Fruit fly (Drosophila melanogaster) whole organism, embryonic: ENCODE results near the gene CG2003.

ENCODE experiments used
- Awh ChIP-seq: fragments of 200-800 bp; sonication (Bioruptor generic); IDR thresholded peaks from 2 replicates; pipeline ENCODE4, ENCODE4 v1.3.6; 2022; ENCODE audit warnings: missing biosample characterization, missing genetic modification characterization
- CG10209 ChIP-seq: fragments of 200-800 bp; sonication (Bioruptor generic); optimal IDR thresholded peaks from 3 replicates; lab custom pipeline; 2017; ENCODE audit warnings: missing biosample characterization, mild to moderate bottlenecking, missing genetic modification characterization, missing genetic modification reagents
- CG10543 ChIP-seq: fragments of 200-800 bp; sonication (Bioruptor generic); optimal IDR thresholded peaks from 3 replicates; lab custom pipeline; 2017; ENCODE audit warnings: missing biosample characterization, mild to moderate bottlenecking, missing genetic modification characterization, moderate library complexity
- CG11093 ChIP-seq: fragments of 200-800 bp; sonication (Bioruptor generic); IDR thresholded peaks from 3 replicates; pipeline ENCODE4 v1.3.6; 2022; ENCODE audit warnings: missing biosample characterization, missing genetic modification characterization
- CG11696 ChIP-seq: fragments of 200-800 bp; sonication (Bioruptor generic); IDR thresholded peaks from 2 replicates; pipeline ENCODE4 v1.3.6; 2022; ENCODE audit warnings: missing biosample characterization, missing genetic modification characterization
- CG12236 ChIP-seq: fragments of 200-800 bp; sonication (Bioruptor generic); optimal IDR thresholded peaks from 2 replicates; lab custom pipeline; 2016; ENCODE audit warnings: missing biosample characterization, missing genetic modification characterization
- CG14710 ChIP-seq: fragments of 200-800 bp; sonication (Bioruptor generic); optimal IDR thresholded peaks from 3 replicates; lab custom pipeline; 2019; ENCODE audit warnings: missing biosample characterization, mild to moderate bottlenecking, missing genetic modification characterization, moderate library complexity
- CG1529 ChIP-seq: fragments of 200-800 bp; sonication (Bioruptor generic); optimal IDR thresholded peaks from 3 replicates; lab custom pipeline; 2018; ENCODE audit warnings: missing biosample characterization, missing genetic modification characterization
- CG15601 ChIP-seq: fragments of 200-800 bp; sonication (Bioruptor generic); optimal IDR thresholded peaks from 3 replicates; lab custom pipeline; 2019; ENCODE audit warnings: missing biosample characterization, mild to moderate bottlenecking, missing genetic modification characterization, moderate library complexity
- CG16779 ChIP-seq: fragments of 200-800 bp; sonication (Bioruptor generic); IDR thresholded peaks from 2 replicates; pipeline ENCODE4 v1.3.6; 2022; ENCODE audit warnings: missing biosample characterization, missing genetic modification characterization
- CG17186 ChIP-seq: fragments of 200-800 bp; sonication (Bioruptor generic); optimal IDR thresholded peaks from 3 replicates; lab custom pipeline; 2017; ENCODE audit warnings: missing biosample characterization, missing genetic modification reagents, missing genetic modification characterization
- CG17912 ChIP-seq: fragments of 200-800 bp; sonication (Bioruptor generic); optimal IDR thresholded peaks from 2 replicates; lab custom pipeline; 2018; ENCODE audit warnings: missing biosample characterization, mild to moderate bottlenecking, missing genetic modification characterization
- CG18764 ChIP-seq: fragments of 200-800 bp; sonication (Bioruptor generic); optimal IDR thresholded peaks from 3 replicates; lab custom pipeline; 2016; ENCODE audit warnings: missing biosample characterization, missing genetic modification characterization
- CG33557 ChIP-seq: fragments of 200-800 bp; sonication (Bioruptor generic); optimal IDR thresholded peaks from 2 replicates; lab custom pipeline; 2019; ENCODE audit warnings: missing biosample characterization, mild to moderate bottlenecking, missing genetic modification characterization, moderate library complexity
- CG34376 ChIP-seq: fragments of 200-800 bp; sonication (Bioruptor generic); optimal IDR thresholded peaks from 2 replicates; lab custom pipeline; 2018; ENCODE audit warnings: missing biosample characterization, mild to moderate bottlenecking, missing genetic modification characterization
- CG3838 ChIP-seq: fragments of 200-800 bp; sonication (Bioruptor generic); optimal IDR thresholded peaks from 3 replicates; lab custom pipeline; 2016; ENCODE audit warnings: missing biosample characterization, missing genetic modification characterization
- CG43689 ChIP-seq: fragments of 200-800 bp; sonication (Bioruptor generic); IDR thresholded peaks from 2 replicates; pipeline ENCODE4 v1.3.6; 2022; ENCODE audit warnings: missing biosample characterization, missing genetic modification characterization
- CG4820 ChIP-seq: fragments of 200-800 bp; sonication (Bioruptor generic); optimal IDR thresholded peaks from 3 replicates; lab custom pipeline; 2016; ENCODE audit warnings: missing biosample characterization, missing genetic modification characterization
- CG6765 ChIP-seq: fragments of 200-800 bp; sonication (Bioruptor generic); optimal IDR thresholded peaks from 3 replicates; lab custom pipeline; 2017; ENCODE audit warnings: missing biosample characterization, mild to moderate bottlenecking, missing genetic modification characterization
- CG6791 ChIP-seq: fragments of 200-800 bp; sonication (Bioruptor generic); IDR thresholded peaks from 3 replicates; pipeline ENCODE4 v1.3.6; 2022; ENCODE audit warnings: missing biosample characterization, missing genetic modification characterization; ENCODE audit not compliant: partially characterized antibody
- CG8089 ChIP-seq: fragments of 200-800 bp; sonication (Bioruptor generic); optimal IDR thresholded peaks from 3 replicates; lab custom pipeline; 2016; ENCODE audit warnings: missing biosample characterization, missing genetic modification characterization
- CG9437 ChIP-seq: fragments of 200-800 bp; sonication (Bioruptor generic); optimal IDR thresholded peaks from 2 replicates; lab custom pipeline; 2018; ENCODE audit warnings: missing biosample characterization, mild to moderate bottlenecking, missing genetic modification characterization
- CTCF ChIP-seq: fragments of 200-800 bp; sonication (Bioruptor generic); optimal IDR thresholded peaks from 2 replicates; lab custom pipeline; 2017; ENCODE audit warnings: missing biosample characterization, mild to moderate bottlenecking, missing genetic modification characterization, moderate library complexity
- Deaf1 ChIP-seq: fragments of 200-800 bp; optimal IDR thresholded peaks from 3 replicates; lab custom pipeline; 2019; ENCODE audit warnings: missing biosample characterization, mild to moderate bottlenecking, missing genetic modification characterization, moderate library complexity
- E2f2 ChIP-seq: fragments of 200-800 bp; sonication (Bioruptor generic); IDR thresholded peaks from 2 replicates; pipeline ENCODE4 v1.3.6; 2022; ENCODE audit warnings: missing biosample characterization, missing genetic modification characterization
- HLH54F ChIP-seq: fragments of 200-800 bp; sonication (Bioruptor generic); optimal IDR thresholded peaks from 3 replicates; lab custom pipeline; 2016; ENCODE audit warnings: missing biosample characterization, missing genetic modification characterization
- Hsf ChIP-seq: fragments of 200-800 bp; sonication (Bioruptor generic); optimal IDR thresholded peaks from 3 replicates; lab custom pipeline; 2016; ENCODE audit warnings: missing biosample characterization, missing genetic modification characterization
- MBD-R2 ChIP-seq: fragments of 200-800 bp; sonication (Bioruptor generic); IDR thresholded peaks from 2 replicates; pipeline ENCODE4 v1.3.6; 2022; ENCODE audit warnings: missing biosample characterization, missing genetic modification characterization
- Ptx1 ChIP-seq: fragments of 200-800 bp; sonication (Bioruptor generic); IDR thresholded peaks from 2 replicates; pipeline ENCODE4 v1.3.6; 2022; ENCODE audit warnings: missing biosample characterization, missing genetic modification characterization
- Xbp1 ChIP-seq: fragments of 200-800 bp; sonication (Bioruptor generic); optimal IDR thresholded peaks from 3 replicates; lab custom pipeline; 2016; ENCODE audit warnings: missing biosample characterization, mild to moderate bottlenecking, missing genetic modification characterization
- bab2 ChIP-seq: fragments of 200-800 bp; sonication (Bioruptor generic); optimal IDR thresholded peaks from 2 replicates; lab custom pipeline; 2016; ENCODE audit warnings: missing biosample characterization, missing genetic modification characterization
- chinmo ChIP-seq: fragments of 200-800 bp; sonication (Bioruptor generic); IDR thresholded peaks from 4 replicates; pipeline ENCODE4 v1.3.6; 2022; ENCODE audit warnings: missing biosample characterization, missing genetic modification characterization; ENCODE audit not compliant: partially characterized antibody
- crp ChIP-seq, 2 experiments: fragments of 200-800 bp; sonication (Bioruptor generic); optimal IDR thresholded peaks; 2 replicates in 1 of 2; 3 replicates in 1 of 2; lab custom pipeline; 2017; ENCODE audit warnings: missing biosample characterization in 2 of 2, missing genetic modification characterization in 2 of 2, mild to moderate bottlenecking in 1 of 2, moderate library complexity in 1 of 2
- cwo ChIP-seq: fragments of 200-800 bp; sonication (Bioruptor generic); optimal IDR thresholded peaks from 3 replicates; lab custom pipeline; 2017; ENCODE audit warnings: missing biosample characterization, missing genetic modification characterization, mild to moderate bottlenecking, moderate library complexity, missing genetic modification reagents
- dysf ChIP-seq: fragments of 200-800 bp; sonication (Bioruptor generic); IDR thresholded peaks from 3 replicates; pipeline ENCODE4 v1.3.6; 2022; ENCODE audit warnings: missing biosample characterization, missing genetic modification characterization
- gem ChIP-seq: fragments of 200-800 bp; sonication (Bioruptor generic); optimal IDR thresholded peaks from 2 replicates; lab custom pipeline; 2019; ENCODE audit warnings: missing biosample characterization, mild to moderate bottlenecking, missing genetic modification characterization, moderate library complexity
- gro ChIP-seq: fragments of 200-800 bp; sonication (Bioruptor generic); optimal IDR thresholded peaks from 2 replicates; lab custom pipeline; 2016; ENCODE audit warnings: missing biosample characterization, missing genetic modification characterization
- ind ChIP-seq: fragments of 200-800 bp; sonication (Bioruptor generic); optimal IDR thresholded peaks from 3 replicates; lab custom pipeline; 2016; ENCODE audit warnings: missing biosample characterization, missing genetic modification characterization
- insv ChIP-seq, 2 experiments: fragments of 200-800 bp; sonication (Bioruptor generic); optimal IDR thresholded peaks; 3 replicates each; lab custom pipeline; 2016 to 2018; ENCODE audit warnings: missing biosample characterization in 2 of 2, missing genetic modification characterization in 2 of 2
- lab ChIP-seq: fragments of 200-800 bp; sonication (Bioruptor generic); optimal IDR thresholded peaks from 3 replicates; lab custom pipeline; 2017; ENCODE audit warnings: missing biosample characterization, missing genetic modification characterization, mild to moderate bottlenecking, moderate library complexity, missing genetic modification reagents
- pita ChIP-seq: fragments of 200-800 bp; sonication (Bioruptor generic); optimal IDR thresholded peaks from 2 replicates; lab custom pipeline; 2017; ENCODE audit warnings: missing biosample characterization, mild to moderate bottlenecking, missing genetic modification characterization
- pnt ChIP-seq: fragments of 200-800 bp; sonication (Bioruptor generic); optimal IDR thresholded peaks from 3 replicates; lab custom pipeline; 2016; ENCODE audit warnings: missing biosample characterization, missing genetic modification characterization
- prd ChIP-seq, 3 experiments: fragments of >200 bp in 2 of 3; fragments of 200-800 bp in 1 of 3; sonication (Bioruptor generic) in 1 of 3; optimal IDR thresholded peaks in 2 of 3; IDR thresholded peaks in 1 of 3; 2 replicates in 2 of 3; 3 replicates in 1 of 3; pipeline versions ENCODE4 v1.3.6 to Lab custom; 2017 to 2022; ENCODE audit warnings: missing biosample characterization in 1 of 3, missing genetic modification characterization in 1 of 3
- ro ChIP-seq: fragments of 200-800 bp; sonication (Bioruptor generic); IDR thresholded peaks from 2 replicates; pipeline ENCODE4 v1.3.6; 2022; ENCODE audit warnings: missing biosample characterization, missing genetic modification characterization
- seq ChIP-seq: fragments of 200-800 bp; sonication (Bioruptor generic); IDR thresholded peaks from 2 replicates; pipeline ENCODE4 v1.3.6; 2022; ENCODE audit warnings: missing biosample characterization, missing genetic modification characterization
- sisA ChIP-seq: fragments of 200-800 bp; sonication (Bioruptor generic); IDR thresholded peaks from 2 replicates; pipeline ENCODE4 v1.3.6; 2022; ENCODE audit warnings: missing biosample characterization, missing genetic modification characterization
- unpg ChIP-seq: fragments of 200-800 bp; sonication (Bioruptor generic); optimal IDR thresholded peaks from 3 replicates; lab custom pipeline; 2018; ENCODE audit warnings: missing biosample characterization, mild to moderate bottlenecking, missing genetic modification characterization, moderate library complexity
- usp ChIP-seq: fragments of >200 bp; optimal IDR thresholded peaks from 2 replicates; lab custom pipeline; 2017; ENCODE audit warnings: missing biosample characterization, missing genetic modification characterization
- vnd ChIP-seq: fragments of 200-800 bp; sonication (Bioruptor generic); IDR thresholded peaks from 3 replicates; pipeline ENCODE4 v1.3.6; 2022; ENCODE audit warnings: missing biosample characterization, missing genetic modification characterization; ENCODE audit not compliant: partially characterized antibody
- zen2 ChIP-seq: fragments of 200-800 bp; sonication (Bioruptor generic); IDR thresholded peaks from 3 replicates; pipeline ENCODE4 v1.3.6; 2022; ENCODE audit warnings: missing biosample characterization, missing genetic modification characterization; ENCODE audit not compliant: partially characterized antibody

CG2003 gene

dm6 chr3R:31977548-31978133 lies at the start of gene CG2003 (continued):
- TF ChIP-seq vnd (no peak), CG6791 (GFP tag; lab: Robert Waterston, UW) (no peak), CG15601 (tag; lab: Kevin White, UChicago) (no peak), CG18764 (GFP tag; lab: Kevin White, UChicago) (peak; percentile 30), MBD-R2 (GFP tag; lab: Robert Waterston, UW) (0 out of 2 replicates have a peak, but pooled peaks have one; percentile 35), cwo (GFP tag; lab: Kevin White, UChicago) (peak; percentile 83), CG11093 (GFP tag; lab: Robert Waterston, UW) (peak; percentile 56; the same call in 1 of the 3 replicates), seq (GFP tag; lab: Robert Waterston, UW) (peak; percentile 77), CG1529 (GFP tag; lab: Kevin White, UChicago) (no peak), pnt (GFP tag; lab: Kevin White, UChicago) (peak; percentile 66), CG17186 (GFP tag; lab: Kevin White, UChicago) (no peak), pita (GFP tag; lab: Kevin White, UChicago) (no peak), CG11696 (peak; percentile 65; the same call in 1 of the 2 replicates), CG17912 (GFP tag; lab: Kevin White, UChicago) (no peak), CG12236 (GFP tag; lab: Kevin White, UChicago) (no peak), Deaf1 (tag; lab: Kevin White, UChicago) (peak; percentile 77), crp (GFP tag; optimal IDR thresholded peaks at IDR 0.05; lab: Kevin White, UChicago) (peak in 1 of 2 experiments; percentile 22), gem (tag; lab: Kevin White, UChicago) (peak; percentile 82), usp (no peak), Xbp1 (GFP tag; lab: Kevin White, UChicago) (peak; percentile 60), zen2 (GFP tag; lab: Robert Waterston, UW) (no peak), CG6765 (GFP tag; lab: Kevin White, UChicago) (peak; percentile 26), bab2 (GFP tag; lab: Kevin White, UChicago) (peak; percentile 78), HLH54F (GFP tag; lab: Kevin White, UChicago) (peak; percentile 68), CG16779 (GFP tag; lab: Robert Waterston, UW) (no peak), CG9437 (GFP tag; lab: Kevin White, UChicago) (peak; percentile 44), CTCF (GFP tag; lab: Kevin White, UChicago) (no peak), CG10543 (GFP tag; lab: Kevin White, UChicago) (peak; percentile 84), CG8089 (peak; percentile 40), E2f2 (GFP tag; lab: Robert Waterston, UW) (peak; percentile 46; the same call in 1 of the 2 replicates), CG34376 (GFP tag; lab: Kevin White, UChicago) (no peak), CG10209 (peak; percentile 61), sisA (no peak), Ptx1 (peak; percentile 85), ro (GFP tag; lab: Robert Waterston, UW) (no peak), Hsf (GFP tag; lab: Kevin White, UChicago) (peak; percentile 81), CG14710 (no peak), dysf (peak; percentile 86), CG4820 (GFP tag; lab: Kevin White, UChicago) (peak; percentile 25), chinmo (GFP tag; lab: Robert Waterston, UW) (peak; percentile 83; the same call in 1 of the 4 replicates), CG43689 (GFP tag; lab: Robert Waterston, UW) (no peak), CG3838 (GFP tag; lab: Kevin White, UChicago) (peak; percentile 57), prd (optimal IDR thresholded peaks at IDR 0.05; lab: Kevin White, UChicago) (no peak), prd (GFP tag; IDR thresholded peaks at IDR 0.05; lab: Robert Waterston, UW) (peak; percentile 85), Awh (GFP tag; lab: Robert Waterston, UW) (0 out of 2 replicates have a peak, but pooled peaks have one; percentile 45), CG33557 (GFP tag; lab: Kevin White, UChicago) (no peak), unpg (GFP tag; lab: Kevin White, UChicago) (peak; percentile 71), gro (peak; percentile 75), ind (peak; percentile 60), lab (GFP tag; lab: Kevin White, UChicago) (peak; percentile 75), insv (GFP tag; optimal IDR thresholded peaks at IDR 0.05; lab: Kevin White, UChicago) (no peak)
